Fruit fly (Drosophila melanogaster): Measurements from ENCODE around the gene Rel.

The Rel gene

dm6 chr3R:9055119-9056105 lies 7.6 kb upstream of the Rel start (continued):
- TF ChIP-seq grn (GFP tag; optimal IDR thresholded peaks at IDR 0.05) (peak; percentile 51), GATAe (GFP tag; conservative IDR thresholded peaks at IDR 0.05) (no peak), CG18011 (GFP tag; optimal IDR thresholded peaks at IDR 0.05) (peak; percentile 79), CG13624 (GFP tag; optimal IDR thresholded peaks at IDR 0.05) (peak; percentile 93), Bteb2 (GFP tag; optimal IDR thresholded peaks at IDR 0.05) (peak; percentile 80), Hsf (GFP tag; optimal IDR thresholded peaks at IDR 0.05) (peak; percentile 83), CG13424 (tag; optimal IDR thresholded peaks at IDR 0.05) (peak; percentile 94), slou (GFP tag; optimal IDR thresholded peaks at IDR 0.05) (peak; percentile 58), CG3847 (GFP tag; IDR thresholded peaks at IDR 0.05) (no peak), cas (GFP tag; IDR thresholded peaks at IDR 0.05) (no peak), CG3726 (GFP tag; IDR thresholded peaks at IDR 0.05) (no peak), wek (GFP tag; optimal IDR thresholded peaks at IDR 0.05) (peak; percentile 50), CkIIα-i1 (GFP tag; IDR thresholded peaks at IDR 0.05) (no peak), CG17328 (GFP tag; IDR thresholded peaks at IDR 0.05) (no peak), CG1832 (GFP tag; optimal IDR thresholded peaks at IDR 0.05) (no peak), CG34224 (GFP tag; IDR thresholded peaks at IDR 0.05; ENCODE audit: partially characterized antibody) (no peak), CG4707 (GFP tag; optimal IDR thresholded peaks at IDR 0.05) (peak; percentile 84), CG16779 (GFP tag; IDR thresholded peaks at IDR 0.05) (no peak), ranshi (GFP tag; IDR thresholded peaks at IDR 0.05) (no peak), TFAM (GFP tag; optimal IDR thresholded peaks at IDR 0.05) (peak; percentile 34), Ets97D (GFP tag; optimal IDR thresholded peaks at IDR 0.05) (peak; percentile 76), CG3281 (GFP tag; optimal IDR thresholded peaks at IDR 0.05) (peak; percentile 96), Awh (GFP tag; IDR thresholded peaks at IDR 0.05) (no peak), al (GFP tag; IDR thresholded peaks at IDR 0.05) (no peak), gfzf (GFP tag; optimal IDR thresholded peaks at IDR 0.05) (no peak), ERR (GFP tag; optimal IDR thresholded peaks at IDR 0.05) (peak; percentile 42), kni (GFP tag; optimal IDR thresholded peaks at IDR 0.05) (peak; percentile 59), nerfin-2 (GFP tag; IDR thresholded peaks at IDR 0.05; ENCODE audit: partially characterized antibody) (no peak), Spps (tag; optimal IDR thresholded peaks at IDR 0.05) (peak; percentile 91), HLHmδ (GFP tag; optimal IDR thresholded peaks at IDR 0.05) (no peak), toy (GFP tag; IDR thresholded peaks at IDR 0.05) (no peak), Elba2 (GFP tag; optimal IDR thresholded peaks at IDR 0.05) (peak; percentile 3), Fer2 (tag; optimal IDR thresholded peaks at IDR 0.05) (peak; percentile 89), knrl (GFP tag; IDR thresholded peaks at IDR 0.05; ENCODE audit: partially characterized antibody) (no peak), maf-S (GFP tag; optimal IDR thresholded peaks at IDR 0.05) (peak; percentile 64), vnd (GFP tag; IDR thresholded peaks at IDR 0.05; ENCODE audit: partially characterized antibody) (no peak), CG13775 (GFP tag; optimal IDR thresholded peaks at IDR 0.05) (peak; percentile 88), fu2 (GFP tag; optimal IDR thresholded peaks at IDR 0.05) (peak; percentile 69), dati (GFP tag; IDR thresholded peaks at IDR 0.05) (no peak), mirr (GFP tag; optimal IDR thresholded peaks at IDR 0.05) (peak; percentile 26), Abd-B (GFP tag; optimal IDR thresholded peaks at IDR 0.05) (peak; percentile 90), ewg (GFP tag; optimal IDR thresholded peaks at IDR 0.05) (peak; percentile 72), CG13296 (GFP tag; optimal IDR thresholded peaks at IDR 0.05) (peak; percentile 93), CG14965 (GFP tag; optimal IDR thresholded peaks at IDR 0.05; ENCODE audit: borderline replicate concordance) (no peak), Hr78 (GFP tag; optimal IDR thresholded peaks at IDR 0.05) (peak in 1 of 2 experiments; percentile 72), Mad (GFP tag; optimal IDR thresholded peaks at IDR 0.05) (peak; percentile 69), fru (optimal IDR thresholded peaks at IDR 0.05) (no peak), CG10366 (GFP tag; IDR thresholded peaks at IDR 0.05) (no peak)
